Worm (Caenorhabditis elegans) whole organism, mixed stage, embryonic: ENCODE data around the gene T24D5.2.

Source experiments
- M03D4.4 ChIP-seq: sonication (generic microtip); optimal IDR thresholded peaks from 2 replicates; lab custom pipeline; 2017; ENCODE audit warnings: mild to moderate bottlenecking, missing genetic modification characterization, missing compliant biosample characterization
- bed-3 ChIP-seq: fragments of 200-800 bp; sonication (Bioruptor generic); optimal IDR thresholded peaks from 3 replicates; lab custom pipeline; 2018; ENCODE audit warnings: mild to moderate bottlenecking, missing genetic modification characterization, moderate library complexity, missing compliant biosample characterization
- blmp-1 ChIP-seq: fragments of 150-350 bp; optimal IDR thresholded peaks from 2 replicates; lab custom pipeline; 2014; ENCODE audit warnings: missing biosample characterization, missing genetic modification characterization
- ceh-39 ChIP-seq: fragments of 150-350 bp; optimal IDR thresholded peaks from 2 replicates; lab custom pipeline; 2014; ENCODE audit warnings: missing biosample characterization, missing genetic modification characterization
- ceh-43 ChIP-seq: fragments of 200-800 bp; sonication (Bioruptor generic); optimal IDR thresholded peaks from 2 replicates; lab custom pipeline; 2018; ENCODE audit warnings: mild to moderate bottlenecking, missing genetic modification characterization, moderate library complexity, missing compliant biosample characterization
- ceh-83 ChIP-seq: fragments of 200-800 bp; sonication (Bioruptor generic); optimal IDR thresholded peaks from 2 replicates; lab custom pipeline; 2018; ENCODE audit warnings: mild to moderate bottlenecking, missing genetic modification characterization, missing compliant biosample characterization
- ces-1 ChIP-seq: fragments of 150-350 bp; optimal IDR thresholded peaks from 2 replicates; lab custom pipeline; 2014; ENCODE audit warnings: missing biosample characterization, missing genetic modification reagents, missing genetic modification characterization
- cnd-1 ChIP-seq: fragments of 200-800 bp; sonication (Bioruptor generic); optimal IDR thresholded peaks from 2 replicates; lab custom pipeline; 2018; ENCODE audit warnings: mild to moderate bottlenecking, missing genetic modification characterization, missing compliant biosample characterization
- drap-1 ChIP-seq: fragments of 200-800 bp; sonication (Bioruptor generic); optimal IDR thresholded peaks from 3 replicates; lab custom pipeline; 2018; ENCODE audit warnings: mild to moderate bottlenecking, missing genetic modification characterization, missing compliant biosample characterization
- elt-1 ChIP-seq: sonication (generic microtip); optimal IDR thresholded peaks from 2 replicates; lab custom pipeline; 2017; ENCODE audit warnings: missing genetic modification characterization, mild to moderate bottlenecking, missing compliant biosample characterization, antibody characterized with exemption, moderate library complexity, borderline replicate concordance; ENCODE audit not compliant: insufficient read depth
- elt-3 ChIP-seq: fragments of 150-350 bp; optimal IDR thresholded peaks from 2 replicates; lab custom pipeline; 2014; ENCODE audit warnings: missing biosample characterization, missing genetic modification characterization
- flh-1 ChIP-seq: fragments of 200-800 bp; sonication (Bioruptor generic); optimal IDR thresholded peaks from 2 replicates; lab custom pipeline; 2018; ENCODE audit warnings: mild to moderate bottlenecking, missing genetic modification characterization, moderate library complexity, missing compliant biosample characterization
- ham-2 ChIP-seq: fragments of 200-800 bp; sonication (Bioruptor generic); optimal IDR thresholded peaks from 2 replicates; lab custom pipeline; 2018; ENCODE audit warnings: mild to moderate bottlenecking, missing genetic modification characterization, missing compliant biosample characterization
- hlh-1 ChIP-seq: fragments of 150-350 bp; optimal IDR thresholded peaks from 2 replicates; lab custom pipeline; 2014; ENCODE audit warnings: missing biosample characterization, missing genetic modification reagents, missing genetic modification characterization
- lin-13 ChIP-seq: fragments of 150-350 bp; optimal IDR thresholded peaks from 2 replicates; lab custom pipeline; 2014; ENCODE audit warnings: missing biosample characterization, missing genetic modification characterization
- lin-32 ChIP-seq: fragments of 200-800 bp; sonication (Bioruptor generic); optimal IDR thresholded peaks from 2 replicates; lab custom pipeline; 2018; ENCODE audit warnings: mild to moderate bottlenecking, missing genetic modification characterization, missing compliant biosample characterization
- lsy-2 ChIP-seq: fragments of 150-350 bp; optimal IDR thresholded peaks from 2 replicates; lab custom pipeline; 2014; ENCODE audit warnings: missing biosample characterization, missing genetic modification characterization
- mab-5 ChIP-seq: fragments of 150-350 bp; optimal IDR thresholded peaks from 2 replicates; lab custom pipeline; 2014; ENCODE audit warnings: missing biosample characterization, missing genetic modification characterization
- mep-1 ChIP-seq: fragments of 150-350 bp; optimal IDR thresholded peaks from 2 replicates; lab custom pipeline; 2017; ENCODE audit warnings: missing biosample characterization, missing genetic modification reagents, missing genetic modification characterization, inconsistent platforms
- mls-2 ChIP-seq: sonication (generic microtip); optimal IDR thresholded peaks from 2 replicates; lab custom pipeline; 2016; ENCODE audit warnings: mild to moderate bottlenecking, missing genetic modification characterization, moderate library complexity, missing compliant biosample characterization
- nhr-12 ChIP-seq: fragments of 150-350 bp; optimal IDR thresholded peaks from 2 replicates; lab custom pipeline; 2014; ENCODE audit warnings: missing biosample characterization, missing genetic modification characterization
- nhr-2 ChIP-seq: fragments of 150-350 bp; optimal IDR thresholded peaks from 2 replicates; lab custom pipeline; 2014; ENCODE audit warnings: missing biosample characterization, missing genetic modification characterization
- nhr-237 ChIP-seq: fragments of 150-350 bp; optimal IDR thresholded peaks from 2 replicates; lab custom pipeline; 2014; ENCODE audit warnings: missing biosample characterization, missing genetic modification characterization
- nhr-28 ChIP-seq: fragments of 150-350 bp; optimal IDR thresholded peaks from 2 replicates; lab custom pipeline; 2014; ENCODE audit warnings: missing biosample characterization, missing genetic modification characterization
- nhr-76 ChIP-seq: sonication (generic microtip); optimal IDR thresholded peaks from 2 replicates; lab custom pipeline; 2017; ENCODE audit warnings: missing biosample characterization, missing genetic modification characterization
- pha-4 ChIP-seq: fragments of 150-350 bp; optimal IDR thresholded peaks from 2 replicates; lab custom pipeline; 2018; ENCODE audit warnings: missing biosample characterization, missing genetic modification reagents, missing genetic modification characterization
- sem-2 ChIP-seq: fragments of 200-800 bp; sonication (Bioruptor generic); optimal IDR thresholded peaks from 2 replicates; lab custom pipeline; 2018; ENCODE audit warnings: mild to moderate bottlenecking, missing genetic modification characterization, missing compliant biosample characterization
- snpc-4 ChIP-seq: fragments of 150-350 bp; optimal IDR thresholded peaks from 2 replicates; lab custom pipeline; 2014; ENCODE audit warnings: missing biosample characterization, missing genetic modification characterization
- sptf-1 ChIP-seq: sonication (generic microtip); optimal IDR thresholded peaks from 2 replicates; lab custom pipeline; 2017; ENCODE audit warnings: mild to moderate bottlenecking, missing genetic modification characterization, moderate library complexity, missing compliant biosample characterization
- tbx-8 ChIP-seq: fragments of 200-800 bp; sonication (Bioruptor generic); optimal IDR thresholded peaks from 2 replicates; lab custom pipeline; 2018; ENCODE audit warnings: mild to moderate bottlenecking, missing genetic modification characterization, moderate library complexity, missing compliant biosample characterization
- unc-39 ChIP-seq: fragments of 150-350 bp; optimal IDR thresholded peaks from 2 replicates; lab custom pipeline; 2014; ENCODE audit warnings: missing biosample characterization, missing genetic modification characterization
- unc-62 ChIP-seq: fragments of 150-350 bp; optimal IDR thresholded peaks from 2 replicates; lab custom pipeline; 2014; ENCODE audit warnings: missing biosample characterization, missing genetic modification reagents, missing genetic modification characterization
- zip-8 ChIP-seq: fragments of 150-350 bp; optimal IDR thresholded peaks from 2 replicates; lab custom pipeline; 2014; ENCODE audit warnings: missing biosample characterization, missing genetic modification characterization
- ztf-11 ChIP-seq: fragments of 150-350 bp; optimal IDR thresholded peaks from 2 replicates; lab custom pipeline; 2014; ENCODE audit warnings: missing biosample characterization, missing genetic modification characterization

The T24D5.2 gene

ce11 chrX:12630005-12630404 is 43.8 kb upstream of the T24D5.2 start:
- TF ChIP-seq zip-8: no peak
- TF ChIP-seq ceh-83 (GFP tag; lab: Kevin White, UChicago): no peak
- no peak for TF ChIP-seq ces-1 (GFP tag; lab: Kevin White, UChicago)
- TF ChIP-seq hlh-1: no peak
- no peak for TF ChIP-seq flh-1 (GFP tag; lab: Kevin White, UChicago)
- TF ChIP-seq lsy-2: no peak
- no peak for TF ChIP-seq mab-5 (tag; lab: Kevin White, UChicago)
- TF ChIP-seq pha-4 (tag; lab: Kevin White, UChicago): no peak
- TF ChIP-seq sem-2 (GFP tag; lab: Kevin White, UChicago): no peak
- TF ChIP-seq lin-32 (GFP tag; lab: Kevin White, UChicago): no peak
- no peak for TF ChIP-seq nhr-12 (tag; lab: Kevin White, UChicago)
- no peak for TF ChIP-seq M03D4.4
- TF ChIP-seq tbx-8 (GFP tag; lab: Kevin White, UChicago): no peak
- TF ChIP-seq nhr-237: no peak
- no peak for TF ChIP-seq elt-1 (tag; lab: Kevin White, UChicago)

ce11 chrX:12629257-12629656 is 43.0 kb upstream of the T24D5.2 start:
- no peak for TF ChIP-seq ztf-11 (tag; lab: Kevin White, UChicago)
- TF ChIP-seq M03D4.4: peak; percentile 8
- TF ChIP-seq tbx-8 (GFP tag; lab: Kevin White, UChicago): no peak
- TF ChIP-seq nhr-28 (tag; lab: Kevin White, UChicago): no peak
- peak; percentile 9 for TF ChIP-seq sem-2 (GFP tag; lab: Kevin White, UChicago)
- TF ChIP-seq pha-4 (tag; lab: Kevin White, UChicago): no peak
- no peak for TF ChIP-seq nhr-76 (tag; lab: Kevin White, UChicago)
- TF ChIP-seq ceh-43 (GFP tag; lab: Kevin White, UChicago): no peak
- peak; percentile 66 for TF ChIP-seq ces-1 (GFP tag; lab: Kevin White, UChicago)
- TF ChIP-seq nhr-12 (tag; lab: Kevin White, UChicago): no peak
- TF ChIP-seq lsy-2: no peak
- no peak for TF ChIP-seq nhr-237
- TF ChIP-seq mab-5 (tag; lab: Kevin White, UChicago): no peak
- TF ChIP-seq ham-2 (GFP tag; lab: Kevin White, UChicago): no peak
- TF ChIP-seq zip-8: no peak
- no peak for TF ChIP-seq elt-1 (tag; lab: Kevin White, UChicago)
- TF ChIP-seq drap-1 (GFP tag; lab: Kevin White, UChicago): no peak
- no peak for TF ChIP-seq unc-39
- TF ChIP-seq ceh-39 (tag; lab: Kevin White, UChicago): no peak
- no peak for TF ChIP-seq mep-1 (tag; lab: Kevin White, UChicago)
- TF ChIP-seq sptf-1 (tag; lab: Kevin White, UChicago): peak; percentile 38
- no peak for TF ChIP-seq cnd-1 (tag; lab: Kevin White, UChicago)
- TF ChIP-seq snpc-4 (tag; lab: Kevin White, UChicago): no peak
- TF ChIP-seq unc-62 (GFP tag; lab: Kevin White, UChicago): no peak
- no peak for TF ChIP-seq elt-3
- no peak for TF ChIP-seq nhr-2
- no peak for TF ChIP-seq blmp-1 (tag; lab: Kevin White, UChicago)
- peak; percentile 16 for TF ChIP-seq mls-2

- TF ChIP-seq tbx-8 (GFP tag; lab: Kevin White, UChicago) (no peak), ham-2 (GFP tag; lab: Kevin White, UChicago) (no peak), nhr-2 (no peak), snpc-4 (tag; lab: Kevin White, UChicago) (no peak), pha-4 (tag; lab: Kevin White, UChicago) (no peak), M03D4.4 (no peak), elt-3 (no peak), drap-1 (GFP tag; lab: Kevin White, UChicago) (no peak), nhr-28 (tag; lab: Kevin White, UChicago) (no peak), unc-39 (no peak), elt-1 (tag; lab: Kevin White, UChicago) (no peak)
Measured at ce11 chrX:12627797-12628196, 41.5 kb upstream of the T24D5.2 start.

- TF ChIP-seq lsy-2 (no peak), nhr-76 (tag; lab: Kevin White, UChicago) (no peak)
Measured at ce11 chrX:12620310-12620709, 34.1 kb upstream of the T24D5.2 start.

DNA sequence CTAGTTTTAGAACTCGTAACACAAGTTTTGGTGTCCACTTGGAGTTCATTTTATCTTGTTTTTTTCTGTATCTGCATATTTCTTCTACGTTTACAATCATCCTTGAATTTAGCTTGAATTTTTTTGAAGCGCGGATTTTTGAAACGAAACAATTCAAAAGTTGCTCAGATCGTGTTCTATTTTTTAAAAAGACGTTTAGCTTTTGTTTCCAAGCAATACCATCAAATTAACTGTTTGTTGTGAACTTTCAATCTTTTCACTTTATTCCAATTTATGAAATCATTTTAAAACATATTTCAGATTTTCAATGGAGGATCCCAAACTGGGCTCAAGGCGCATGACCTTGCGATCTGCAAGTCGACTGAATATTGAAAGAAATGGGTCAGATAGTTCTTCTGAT is 32.9 kb upstream of the T24D5.2 start, which contains the start of gene R09A8.2:
TSS of gene R09A8.2 (plus strand) at position 301 of the 400 bp plus-strand sequence.
- TF ChIP-seq ham-2 (GFP tag; lab: Kevin White, UChicago): no peak
- TF ChIP-seq mls-2: no peak
- no peak for TF ChIP-seq cnd-1 (tag; lab: Kevin White, UChicago)
- no peak for TF ChIP-seq sptf-1 (tag; lab: Kevin White, UChicago)
- no peak for TF ChIP-seq elt-3
- no peak for TF ChIP-seq drap-1 (GFP tag; lab: Kevin White, UChicago)
- TF ChIP-seq pha-4 (tag; lab: Kevin White, UChicago): no peak
- TF ChIP-seq blmp-1 (tag; lab: Kevin White, UChicago): no peak
- no peak for TF ChIP-seq lin-13 (tag; lab: Kevin White, UChicago)
- no peak for TF ChIP-seq bed-3 (GFP tag; lab: Kevin White, UChicago)
- no peak for TF ChIP-seq ceh-83 (GFP tag; lab: Kevin White, UChicago)
- TF ChIP-seq mep-1 (tag; lab: Kevin White, UChicago): no peak
- TF ChIP-seq nhr-237: no peak
- TF ChIP-seq ceh-39 (tag; lab: Kevin White, UChicago): no peak
